Worm (Caenorhabditis elegans): ENCODE measurements around the gene Y39G8B.9.

Y39G8B.9 gene

ce11 chrII:14018192-14018591 lies 37.0 kb downstream of the Y39G8B.9 start (continued):
- TF ChIP-seq hif-1 (tag; optimal IDR thresholded peaks at IDR 0.05), result peak; percentile 20 to 51
- TF ChIP-seq skn-1 (tag; optimal IDR thresholded peaks at IDR 0.05), result no peak
- TF ChIP-seq F49E8.2 (tag; optimal IDR thresholded peaks at IDR 0.05; ENCODE audit: borderline replicate concordance), result peak; percentile 94
- no peak for TF ChIP-seq mxl-2 (GFP tag; conservative IDR thresholded peaks at IDR 0.05)
- no peak for TF ChIP-seq egl-27 (tag; optimal IDR thresholded peaks at IDR 0.05)
- TF ChIP-seq saeg-2 (GFP tag; IDR thresholded peaks at IDR 0.05), result 0 out of 2 replicates have a peak, but pooled peaks have one; percentile 69
- no peak for TF ChIP-seq zag-1 (tag; optimal IDR thresholded peaks at IDR 0.05)
- TF ChIP-seq R02D3.7 (tag; optimal IDR thresholded peaks at IDR 0.05), result no peak
- TF ChIP-seq nhr-102 (tag; optimal IDR thresholded peaks at IDR 0.05), result peak; percentile 78
- TF ChIP-seq lin-39 (tag; optimal IDR thresholded peaks at IDR 0.05), result no peak
- 0 out of 2 replicates have a peak, but pooled peaks have one; percentile 28 for TF ChIP-seq madf-9 (GFP tag; conservative IDR thresholded peaks at IDR 0.05)
- peak; percentile 65 to 68 for TF ChIP-seq daf-16 (GFP tag; optimal IDR thresholded peaks at IDR 0.05)
- TF ChIP-seq daf-16 (tag; optimal IDR thresholded peaks at IDR 0.05), result peak; percentile 88
- no peak for TF ChIP-seq ceh-28 (tag; optimal IDR thresholded peaks at IDR 0.05)
- TF ChIP-seq nhr-48 (tag; optimal IDR thresholded peaks at IDR 0.05), result peak; percentile 74
- TF ChIP-seq ZK546.5 (tag; optimal IDR thresholded peaks at IDR 0.05), result no peak
- TF ChIP-seq unc-62 (GFP tag; optimal IDR thresholded peaks at IDR 0.05 in 1 of 2), result no peak
- TF ChIP-seq unc-62 (tag; optimal IDR thresholded peaks at IDR 0.05), result no peak
- TF ChIP-seq ceh-44 (GFP tag; IDR thresholded peaks at IDR 0.05), result no peak
- peak; percentile 37 for TF ChIP-seq nhr-6 (tag; optimal IDR thresholded peaks at IDR 0.05)
- no peak for TF ChIP-seq nhr-10 (tag; optimal IDR thresholded peaks at IDR 0.05)
- no peak for TF ChIP-seq daf-12 (tag; optimal IDR thresholded peaks at IDR 0.05)
- no peak for TF ChIP-seq ces-1 (GFP tag; optimal IDR thresholded peaks at IDR 0.05)
- peak; percentile 80 for TF ChIP-seq F10B5.3 (tag; optimal IDR thresholded peaks at IDR 0.05)
- TF ChIP-seq lin-13 (GFP tag; optimal IDR thresholded peaks at IDR 0.05), result peak; percentile 57
- TF ChIP-seq mes-2 (tag; optimal IDR thresholded peaks at IDR 0.05; ENCODE audit: poor library complexity, severe bottlenecking), result peak; percentile 73
- TF ChIP-seq nhr-11 (tag; optimal IDR thresholded peaks at IDR 0.05), result peak; percentile 15
- TF ChIP-seq ceh-20 (GFP tag; IDR thresholded peaks at IDR 0.05), result peak; percentile 70; the same call in 1 of the 2 replicates
- TF ChIP-seq lin-1 (GFP tag; IDR thresholded peaks at IDR 0.05), result peak; percentile 53; the same call in 1 of the 2 replicates
- no peak for TF ChIP-seq lin-15B (tag; optimal IDR thresholded peaks at IDR 0.05)
- TF ChIP-seq cey-2 (tag; optimal IDR thresholded peaks at IDR 0.05; ENCODE audit: borderline replicate concordance, insufficient read depth), result no peak
- TF ChIP-seq fkh-10 (GFP tag; optimal IDR thresholded peaks at IDR 0.05), result no peak
- TF ChIP-seq T20F7.1 (GFP tag; optimal IDR thresholded peaks at IDR 0.05), result no peak
- peak; percentile 79; the same call in 1 of the 2 replicates for TF ChIP-seq mdt-29 (GFP tag; IDR thresholded peaks at IDR 0.05)
- no peak for TF ChIP-seq Y105C5A.15 (GFP tag; IDR thresholded peaks at IDR 0.05)
- peak; percentile 65 for TF ChIP-seq nhr-25 (tag; optimal IDR thresholded peaks at IDR 0.05; ENCODE audit: borderline replicate concordance, insufficient read depth)
- no peak for TF ChIP-seq zfp-2 (tag; optimal IDR thresholded peaks at IDR 0.05)
- no peak for TF ChIP-seq aly-2 (tag; optimal IDR thresholded peaks at IDR 0.05)
- TF ChIP-seq gei-8 (GFP tag; optimal IDR thresholded peaks at IDR 0.05), result peak; percentile 45
- no peak for TF ChIP-seq fos-1 (tag; optimal IDR thresholded peaks at IDR 0.05)
- TF ChIP-seq dve-1 (tag; optimal IDR thresholded peaks at IDR 0.05; ENCODE audit: insufficient read depth), result peak; percentile 96
- no peak for TF ChIP-seq zip-11 (GFP tag; IDR thresholded peaks at IDR 0.05)
- TF ChIP-seq ceh-32 (tag; optimal IDR thresholded peaks at IDR 0.05; ENCODE audit: poor library complexity), result no peak
- peak; percentile 84 for TF ChIP-seq hlh-11 (tag; optimal IDR thresholded peaks at IDR 0.05)
- peak; percentile 63 for TF ChIP-seq dpl-1 (GFP tag; optimal IDR thresholded peaks at IDR 0.05)
- peak; percentile 82 for TF ChIP-seq mep-1 (tag; optimal IDR thresholded peaks at IDR 0.05)
- TF ChIP-seq ama-1 (optimal IDR thresholded peaks at IDR 0.05), result peak; percentile 99
- peak; percentile 44; the same call in 1 of the 2 replicates for TF ChIP-seq vab-7 (GFP tag; IDR thresholded peaks at IDR 0.05)
- no peak for TF ChIP-seq nhr-41 (GFP tag; IDR thresholded peaks at IDR 0.05)
- no peak for TF ChIP-seq F26F4.8 (GFP tag; conservative IDR thresholded peaks at IDR 0.05)
- TF ChIP-seq ctbp-1 (GFP tag; IDR thresholded peaks at IDR 0.05), result peak; percentile 71
